Fruit fly (Drosophila melanogaster) whole organism, wandering third instar larva: Measurements from ENCODE around the gene CG4115.

Experiments
- HLH106 ChIP-seq: fragments of 200-800 bp; optimal IDR thresholded peaks from 3 replicates; lab custom pipeline; 2019; ENCODE audit warnings: missing biosample characterization, mild to moderate bottlenecking, missing genetic modification characterization, moderate library complexity
- dmrt93B ChIP-seq: fragments of 200-800 bp; sonication (Bioruptor generic); optimal IDR thresholded peaks from 2 replicates; lab custom pipeline; 2018; ENCODE audit warnings: missing biosample characterization, mild to moderate bottlenecking, missing genetic modification characterization

dm6 chr3R:12347659-12348058, 12.1 kb upstream of the CG4115 start:
- TF ChIP-seq HLH106 (tag; lab: Kevin White, UChicago) (no peak), dmrt93B (GFP tag; lab: Kevin White, UChicago) (no peak)
